Worm (Caenorhabditis elegans) whole organism, late embryonic: ENCODE measurements around the gene str-109.

Source experiments
- ama-1 ChIP-seq: fragments of 150-350 bp; optimal IDR thresholded peaks from 2 replicates; lab custom pipeline; 2014
- nfya-1 ChIP-seq: sonication (generic microtip); optimal IDR thresholded peaks from 2 replicates; lab custom pipeline; 2017; ENCODE audit warnings: missing genetic modification characterization, mild to moderate bottlenecking, missing compliant biosample characterization, antibody characterized with exemption, moderate library complexity
- nhr-232 ChIP-seq: sonication (generic microtip); optimal IDR thresholded peaks from 2 replicates; lab custom pipeline; 2016; ENCODE audit warnings: missing genetic modification characterization, missing compliant biosample characterization
- pha-4 ChIP-seq: fragments of 150-350 bp; optimal IDR thresholded peaks from 2 replicates; lab custom pipeline; 2018; ENCODE audit warnings: missing biosample characterization, missing genetic modification reagents, missing genetic modification characterization

DNA sequence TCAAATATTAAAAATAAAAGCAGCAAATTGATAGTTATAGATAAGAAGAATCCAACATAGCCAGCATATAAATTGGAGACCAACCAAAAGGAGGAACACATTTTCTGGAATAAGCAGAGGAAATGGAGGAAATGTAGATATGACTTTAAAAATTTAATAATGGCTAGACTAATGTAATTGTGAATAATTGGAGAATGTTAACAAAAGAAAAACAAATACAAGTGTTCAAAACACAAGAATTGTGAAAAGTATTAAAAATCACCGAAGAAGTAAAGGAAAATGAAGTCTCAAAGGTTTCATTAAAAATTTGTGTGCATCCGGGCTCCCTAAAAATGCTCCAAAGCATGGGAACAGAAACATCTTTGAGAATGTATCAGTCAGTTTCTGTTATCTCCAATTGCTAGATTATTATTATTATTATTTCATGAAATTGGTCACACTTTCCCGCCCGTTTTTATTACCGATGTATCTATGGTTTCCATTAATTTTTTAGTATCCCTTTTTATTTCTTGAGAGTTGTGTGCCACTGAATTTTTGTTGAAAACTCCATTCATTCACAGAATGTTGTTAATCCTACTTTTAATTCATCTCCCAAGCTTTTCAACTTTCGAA lies at the start of gene str-109, which contains the start of gene F10A3.11:
- TF ChIP-seq nfya-1 (tag; lab: Kevin White, UChicago): no peak
- TF ChIP-seq pha-4 (tag; lab: Kevin White, UChicago): no peak
- no peak for TF ChIP-seq ama-1 (lab: Kevin White, UChicago)
- no peak for TF ChIP-seq nhr-232 (tag; lab: Kevin White, UChicago)
